Worm (Caenorhabditis elegans) whole organism, young adult: ENCODE measurements around the gene T23F11.4.

Source experiments
- B0336.3 ChIP-seq: fragments of 200-800 bp; sonication (Bioruptor generic); IDR thresholded peaks from 2 replicates; pipeline ENCODE4 v1.3.6; 2022; ENCODE audit warnings: missing genetic modification characterization, missing compliant biosample characterization
- D2030.7 ChIP-seq: fragments of 200-800 bp; sonication (Bioruptor generic); IDR thresholded peaks from 2 replicates; pipeline ENCODE4 v1.3.6; 2022; ENCODE audit warnings: missing genetic modification reagents, missing genetic modification characterization, missing compliant biosample characterization
- F10E7.11 ChIP-seq: sonication (generic microtip); optimal IDR thresholded peaks from 2 replicates; lab custom pipeline; 2017; ENCODE audit warnings: mild to moderate bottlenecking, missing genetic modification characterization, moderate library complexity, missing compliant biosample characterization
- F23B12.7 ChIP-seq: sonication (generic microtip); optimal IDR thresholded peaks from 2 replicates; lab custom pipeline; 2017; ENCODE audit warnings: missing genetic modification characterization, mild to moderate bottlenecking, missing compliant biosample characterization, antibody characterized with exemption, moderate library complexity; ENCODE audit not compliant: insufficient read depth
- F33H1.4 ChIP-seq: fragments of 200-800 bp; sonication (Bioruptor generic); IDR thresholded peaks from 2 replicates; pipeline ENCODE4 v1.3.6; 2022; ENCODE audit warnings: missing genetic modification reagents, missing genetic modification characterization, missing compliant biosample characterization
- F37B4.10 ChIP-seq: fragments of 200-800 bp; sonication (Bioruptor generic); IDR thresholded peaks from 2 replicates; pipeline ENCODE4 v1.3.6; 2022; ENCODE audit warnings: missing genetic modification characterization, missing compliant biosample characterization
- K12H6.12 ChIP-seq: fragments of 200-800 bp; sonication (Bioruptor generic); optimal IDR thresholded peaks from 2 replicates; lab custom pipeline; 2018; ENCODE audit warnings: mild to moderate bottlenecking, missing genetic modification characterization, missing compliant biosample characterization
- Y67H2A.10 ChIP-seq: fragments of 200-800 bp; sonication (Bioruptor generic); conservative IDR thresholded peaks from 2 replicates; pipeline ENCODE4 v1.3.6; 2022; ENCODE audit warnings: missing genetic modification reagents, missing genetic modification characterization, missing compliant biosample characterization
- Y95B8A.8 ChIP-seq: fragments of 200-800 bp; sonication (Bioruptor generic); IDR thresholded peaks from 2 replicates; pipeline ENCODE4 v1.3.6; 2022; ENCODE audit warnings: missing genetic modification reagents, missing genetic modification characterization, missing compliant biosample characterization
- ZK185.1 ChIP-seq: sonication (generic microtip); optimal IDR thresholded peaks from 2 replicates; lab custom pipeline; 2016; ENCODE audit warnings: mild to moderate bottlenecking, missing genetic modification characterization, missing compliant biosample characterization; ENCODE audit not compliant: poor library complexity, severe bottlenecking
- atf-7 ChIP-seq: sonication (generic microtip); optimal IDR thresholded peaks from 2 replicates; lab custom pipeline; 2017; ENCODE audit warnings: mild to moderate bottlenecking, missing genetic modification characterization, missing compliant biosample characterization
- athp-1 ChIP-seq: sonication (generic microtip); optimal IDR thresholded peaks from 2 replicates; lab custom pipeline; 2017; ENCODE audit warnings: mild to moderate bottlenecking, missing genetic modification characterization, missing compliant biosample characterization
- cebp-1 ChIP-seq, 2 experiments: fragments of 200-800 bp in 1 of 2; sonication (Bioruptor generic) in 1 of 2; sonication (generic microtip) in 1 of 2; IDR thresholded peaks in 1 of 2; optimal IDR thresholded peaks in 1 of 2; 2 replicates each; pipeline versions ENCODE4 v1.3.6 to Lab custom; 2017 to 2022; ENCODE audit warnings: missing compliant biosample characterization in 2 of 2, missing genetic modification characterization in 2 of 2, mild to moderate bottlenecking in 1 of 2, missing genetic modification reagents in 1 of 2, moderate library complexity in 1 of 2
- ceh-40 ChIP-seq: fragments of 200-800 bp; sonication (Bioruptor generic); IDR thresholded peaks from 2 replicates; pipeline ENCODE4 v1.3.6; 2022; ENCODE audit warnings: missing genetic modification characterization, missing compliant biosample characterization
- ceh-58 ChIP-seq: fragments of 200-800 bp; sonication (Bioruptor generic); IDR thresholded peaks from 2 replicates; pipeline ENCODE4 v1.3.6; 2022; ENCODE audit warnings: missing genetic modification characterization, missing compliant biosample characterization
- dox-1 ChIP-seq: fragments of 200-800 bp; sonication (Bioruptor generic); IDR thresholded peaks from 2 replicates; pipeline ENCODE4 v1.3.6; 2022; ENCODE audit warnings: missing genetic modification reagents, missing genetic modification characterization, missing compliant biosample characterization
- efl-1 ChIP-seq: fragments of 150-350 bp; optimal IDR thresholded peaks from 2 replicates; lab custom pipeline; 2014; ENCODE audit warnings: missing biosample characterization, missing genetic modification reagents, missing genetic modification characterization
- egrh-3 ChIP-seq: fragments of 200-800 bp; sonication (Bioruptor generic); IDR thresholded peaks from 2 replicates; pipeline ENCODE4 v1.3.6; 2022; ENCODE audit warnings: missing genetic modification reagents, missing genetic modification characterization, missing compliant biosample characterization
- hlh-26 ChIP-seq: fragments of 200-800 bp; sonication (Bioruptor generic); conservative IDR thresholded peaks from 2 replicates; pipeline ENCODE4 v1.3.6; 2022; ENCODE audit warnings: missing genetic modification reagents, missing genetic modification characterization, missing compliant biosample characterization
- let-526 ChIP-seq: fragments of 200-800 bp; sonication (Bioruptor generic); IDR thresholded peaks from 2 replicates; pipeline ENCODE4 v1.3.6; 2022; ENCODE audit warnings: missing genetic modification reagents, missing genetic modification characterization, missing compliant biosample characterization
- lin-35 ChIP-seq, 3 experiments: fragments of 150-350 bp in 2 of 3; sonication (generic microtip) in 1 of 3; optimal IDR thresholded peaks; 2 replicates each; lab custom pipeline; 2014 to 2018; ENCODE audit warnings: missing biosample characterization in 3 of 3, missing genetic modification characterization in 3 of 3, missing genetic modification reagents in 3 of 3
- lin-40 ChIP-seq: sonication (generic microtip); optimal IDR thresholded peaks from 2 replicates; lab custom pipeline; 2016; ENCODE audit warnings: missing genetic modification characterization, mild to moderate bottlenecking, missing compliant biosample characterization, missing genotype, missing genetic modification reagents
- lin-54 ChIP-seq: fragments of 200-800 bp; sonication (Bioruptor generic); optimal IDR thresholded peaks from 2 replicates; lab custom pipeline; 2018; ENCODE audit warnings: mild to moderate bottlenecking, missing genetic modification characterization, missing compliant biosample characterization
- lsl-1 ChIP-seq: fragments of 200-800 bp; sonication (Bioruptor generic); optimal IDR thresholded peaks from 2 replicates; lab custom pipeline; 2018; ENCODE audit warnings: mild to moderate bottlenecking, missing genetic modification characterization, moderate library complexity, missing compliant biosample characterization
- madf-10 ChIP-seq: sonication (generic microtip); optimal IDR thresholded peaks from 2 replicates; lab custom pipeline; 2016; ENCODE audit warnings: mild to moderate bottlenecking, missing genetic modification characterization, missing compliant biosample characterization
- madf-3 ChIP-seq: fragments of 200-800 bp; sonication (Bioruptor generic); IDR thresholded peaks from 2 replicates; pipeline ENCODE4 v1.3.6; 2022; ENCODE audit warnings: missing genetic modification reagents, missing genetic modification characterization, missing compliant biosample characterization
- madf-6 ChIP-seq: fragments of 200-800 bp; sonication (Bioruptor generic); IDR thresholded peaks from 2 replicates; pipeline ENCODE4 v1.3.6; 2022; ENCODE audit warnings: missing genetic modification reagents, missing genetic modification characterization, missing compliant biosample characterization
- mcd-1 ChIP-seq: fragments of 200-800 bp; sonication (Bioruptor generic); IDR thresholded peaks from 2 replicates; pipeline ENCODE4 v1.3.6; 2022; ENCODE audit warnings: missing genetic modification reagents, missing genetic modification characterization, missing compliant biosample characterization
- mes-4 ChIP-seq: sonication (generic microtip); optimal IDR thresholded peaks from 2 replicates; lab custom pipeline; 2016; ENCODE audit warnings: missing genotype, missing genetic modification characterization, missing compliant biosample characterization
- nfya-1 ChIP-seq: sonication (generic microtip); optimal IDR thresholded peaks from 2 replicates; lab custom pipeline; 2017; ENCODE audit warnings: antibody characterized with exemption, missing compliant biosample characterization, missing genetic modification characterization, borderline replicate concordance; ENCODE audit not compliant: insufficient read depth
- nfya-2 ChIP-seq: fragments of 200-800 bp; sonication (Bioruptor generic); IDR thresholded peaks from 2 replicates; pipeline ENCODE4 v1.3.6; 2022; ENCODE audit warnings: missing genetic modification reagents, missing genetic modification characterization, missing compliant biosample characterization
- nhr-120 ChIP-seq: fragments of 200-800 bp; sonication (Bioruptor generic); IDR thresholded peaks from 2 replicates; pipeline ENCODE4 v1.3.6; 2022; ENCODE audit warnings: missing genetic modification characterization, missing compliant biosample characterization
- nhr-179 ChIP-seq: sonication (generic microtip); optimal IDR thresholded peaks from 2 replicates; lab custom pipeline; 2016; ENCODE audit warnings: mild to moderate bottlenecking, missing genetic modification characterization, missing compliant biosample characterization
- pbrm-1 ChIP-seq: fragments of 200-800 bp; sonication (Bioruptor generic); IDR thresholded peaks from 2 replicates; pipeline ENCODE4 v1.3.6; 2022; ENCODE audit warnings: missing genetic modification reagents, missing genetic modification characterization, missing compliant biosample characterization
- repo-1 ChIP-seq: sonication (generic microtip); optimal IDR thresholded peaks from 2 replicates; lab custom pipeline; 2017; ENCODE audit warnings: mild to moderate bottlenecking, missing genetic modification characterization, missing compliant biosample characterization
- sea-2 ChIP-seq: fragments of 200-800 bp; sonication (Bioruptor generic); IDR thresholded peaks from 2 replicates; pipeline ENCODE4 v1.3.6; 2022; ENCODE audit warnings: missing genetic modification characterization, missing compliant biosample characterization
- snpc-1.1 ChIP-seq: sonication (generic microtip); optimal IDR thresholded peaks from 2 replicates; lab custom pipeline; 2017; ENCODE audit warnings: missing genetic modification characterization, mild to moderate bottlenecking, missing compliant biosample characterization, antibody characterized with exemption, moderate library complexity, missing genotype, missing genetic modification reagents; ENCODE audit not compliant: insufficient read depth
- snpc-3.4 ChIP-seq: sonication (generic microtip); optimal IDR thresholded peaks from 2 replicates; lab custom pipeline; 2017; ENCODE audit warnings: missing genetic modification characterization, mild to moderate bottlenecking, missing compliant biosample characterization, antibody characterized with exemption, moderate library complexity, missing genotype, missing genetic modification reagents
- snpc-4 ChIP-seq, 5 experiments: fragments of 150-350 bp in 1 of 5; sonication (generic microtip) in 4 of 5; optimal IDR thresholded peaks; 2 replicates each; lab custom pipeline; 2014 to 2018; ENCODE audit warnings: missing genetic modification characterization in 5 of 5, missing biosample characterization in 3 of 5, antibody characterized with exemption in 2 of 5, mild to moderate bottlenecking in 2 of 5, missing compliant biosample characterization in 2 of 5, missing genotype in 2 of 5, moderate library complexity in 2 of 5, missing genetic modification reagents in 1 of 5
- somi-1 ChIP-seq: fragments of 200-800 bp; sonication (Bioruptor generic); optimal IDR thresholded peaks from 2 replicates; lab custom pipeline; 2018; ENCODE audit warnings: mild to moderate bottlenecking, missing genetic modification characterization, missing compliant biosample characterization
- tbx-9 ChIP-seq: sonication (generic microtip); optimal IDR thresholded peaks from 2 replicates; lab custom pipeline; 2016; ENCODE audit warnings: borderline replicate concordance, missing genetic modification characterization, inconsistent platforms, missing compliant biosample characterization
- zfh-2 ChIP-seq: fragments of 200-800 bp; sonication (Bioruptor generic); conservative IDR thresholded peaks from 2 replicates; pipeline ENCODE4 v1.3.6; 2022; ENCODE audit warnings: missing genetic modification reagents, missing genetic modification characterization, missing compliant biosample characterization
- ztf-18 ChIP-seq: sonication (generic microtip); optimal IDR thresholded peaks from 2 replicates; lab custom pipeline; 2016; ENCODE audit warnings: missing genotype, mild to moderate bottlenecking, missing genetic modification characterization, missing compliant biosample characterization
- ztf-22 ChIP-seq: fragments of 200-800 bp; sonication (Bioruptor generic); optimal IDR thresholded peaks from 2 replicates; lab custom pipeline; 2018; ENCODE audit warnings: mild to moderate bottlenecking, missing genetic modification characterization, moderate library complexity, missing compliant biosample characterization
- ztf-28 ChIP-seq: fragments of 200-800 bp; sonication (Bioruptor generic); IDR thresholded peaks from 2 replicates; pipeline ENCODE4 v1.3.6; 2022; ENCODE audit warnings: missing genetic modification reagents, missing genetic modification characterization, missing compliant biosample characterization

Gene T23F11.4

DNA sequence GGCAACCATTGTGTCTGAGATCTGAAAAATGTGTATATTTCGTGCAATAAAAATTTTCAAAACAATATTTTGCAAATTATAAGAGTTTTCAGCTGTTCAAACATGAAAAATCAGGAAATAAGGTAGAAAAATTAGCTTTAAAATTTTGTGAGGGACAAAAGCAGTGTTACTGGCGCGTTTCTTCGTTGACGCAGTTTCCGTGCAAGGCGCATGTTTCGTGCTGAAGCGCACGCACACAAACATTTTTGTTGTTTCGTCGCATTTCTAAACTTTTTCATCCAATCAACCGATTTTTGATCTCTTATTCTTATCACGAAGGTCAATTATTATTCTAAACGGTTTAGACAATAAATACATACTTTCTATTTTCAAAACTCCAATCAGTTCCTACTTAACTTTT is 28.1 kb upstream of the T23F11.4 start, which contains the start of gene nifk-1 (continued):
- TF ChIP-seq ztf-18 (tag; lab: Kevin White, UChicago) (peak; percentile 95), zfh-2 (GFP tag; lab: Robert Waterston, UW) (no peak), madf-10 (no peak), nfya-1 (no peak), madf-6 (GFP tag; lab: Robert Waterston, UW) (peak; percentile 65), cebp-1 (GFP tag; IDR thresholded peaks at IDR 0.05; lab: Robert Waterston, UW) (no peak), cebp-1 (tag; optimal IDR thresholded peaks at IDR 0.05; lab: Kevin White, UChicago) (peak; percentile 58), snpc-3.4 (tag; lab: Kevin White, UChicago) (peak; percentile 23), ZK185.1 (tag; lab: Kevin White, UChicago) (peak; percentile 7), F33H1.4 (GFP tag; lab: Robert Waterston, UW) (peak; percentile 44), ceh-40 (no peak), lin-40 (tag; lab: Kevin White, UChicago) (peak; percentile 55), mcd-1 (GFP tag; lab: Robert Waterston, UW) (peak; percentile 67), lsl-1 (GFP tag; lab: Kevin White, UChicago) (peak; percentile 66), ztf-22 (GFP tag; lab: Kevin White, UChicago) (no peak), K12H6.12 (peak; percentile 22), egrh-3 (GFP tag; lab: Robert Waterston, UW) (no peak), B0336.3 (0 out of 2 replicates have a peak, but pooled peaks have one; percentile 28), madf-3 (GFP tag; lab: Robert Waterston, UW) (0 out of 2 replicates have a peak, but pooled peaks have one; percentile 14), Y95B8A.8 (GFP tag; lab: Robert Waterston, UW) (no peak), lin-54 (GFP tag; lab: Kevin White, UChicago) (peak; percentile 73), snpc-4 (GFP tag; optimal IDR thresholded peaks at IDR 0.05; lab: Kevin White, UChicago) (no peak), snpc-4 (tag; optimal IDR thresholded peaks at IDR 0.05; lab: Kevin White, UChicago) (peak in 3 of 4 experiments; percentile 28 to 69 (median 68)), F10E7.11 (tag; lab: Kevin White, UChicago) (no peak), efl-1 (GFP tag; lab: Kevin White, UChicago) (peak; percentile 56), D2030.7 (GFP tag; lab: Robert Waterston, UW) (no peak), pbrm-1 (GFP tag; lab: Robert Waterston, UW) (0 out of 2 replicates have a peak, but pooled peaks have one; percentile 54), dox-1 (GFP tag; lab: Robert Waterston, UW) (peak; percentile 84), let-526 (GFP tag; lab: Robert Waterston, UW) (no peak), ztf-28 (GFP tag; lab: Robert Waterston, UW) (no peak)

DNA sequence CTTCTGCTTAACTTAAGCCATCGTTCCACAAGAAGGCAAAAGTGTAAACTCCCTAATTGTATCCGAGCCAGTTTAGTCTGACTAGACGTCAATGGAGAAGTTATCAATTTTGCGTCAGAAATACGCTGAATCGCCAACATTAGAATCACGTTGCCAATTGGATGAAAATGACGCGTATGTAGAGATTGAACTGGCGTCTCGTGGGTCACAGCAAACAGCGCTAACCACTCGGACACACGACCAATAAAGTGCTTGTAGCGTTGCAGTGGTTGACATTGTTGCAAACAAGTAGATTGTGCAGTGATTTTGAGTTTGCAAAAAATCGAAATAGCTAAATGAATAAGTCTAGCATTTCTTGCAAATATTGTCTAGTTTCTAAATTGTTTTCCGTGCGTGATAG is 24.4 kb upstream of the T23F11.4 start:
- TF ChIP-seq nhr-179 (tag; lab: Kevin White, UChicago) (no peak), nhr-120 (GFP tag; lab: Robert Waterston, UW) (0 out of 2 replicates have a peak, but pooled peaks have one; percentile 55), tbx-9 (peak; percentile 45), pbrm-1 (GFP tag; lab: Robert Waterston, UW) (peak; percentile 66), mes-4 (peak; percentile 91), lin-35 (GFP tag; optimal IDR thresholded peaks at IDR 0.05; lab: Kevin White, UChicago) (peak in 1 of 3 experiments; percentile 75), snpc-1.1 (tag; lab: Kevin White, UChicago) (peak; percentile 69), atf-7 (peak; percentile 69), F23B12.7 (peak; percentile 82), ceh-58 (GFP tag; lab: Robert Waterston, UW) (0 out of 2 replicates have a peak, but pooled peaks have one; percentile 58), repo-1 (tag; lab: Kevin White, UChicago) (peak; percentile 83), F33H1.4 (GFP tag; lab: Robert Waterston, UW) (peak; percentile 57), egrh-3 (GFP tag; lab: Robert Waterston, UW) (peak; percentile 28; the same call in 1 of the 2 replicates), hlh-26 (GFP tag; lab: Robert Waterston, UW) (no peak), F10E7.11 (tag; lab: Kevin White, UChicago) (peak; percentile 62), F37B4.10 (GFP tag; lab: Robert Waterston, UW) (0 out of 2 replicates have a peak, but pooled peaks have one; percentile 71), snpc-3.4 (tag; lab: Kevin White, UChicago) (peak; percentile 91), sea-2 (no peak), nfya-2 (no peak), somi-1 (GFP tag; lab: Kevin White, UChicago) (peak; percentile 51), Y67H2A.10 (peak; percentile 60; the same call in 1 of the 2 replicates), athp-1 (peak; percentile 94)
